Worm (Caenorhabditis elegans): ENCODE data around the gene ceh-22.

The ceh-22 gene

DNA sequence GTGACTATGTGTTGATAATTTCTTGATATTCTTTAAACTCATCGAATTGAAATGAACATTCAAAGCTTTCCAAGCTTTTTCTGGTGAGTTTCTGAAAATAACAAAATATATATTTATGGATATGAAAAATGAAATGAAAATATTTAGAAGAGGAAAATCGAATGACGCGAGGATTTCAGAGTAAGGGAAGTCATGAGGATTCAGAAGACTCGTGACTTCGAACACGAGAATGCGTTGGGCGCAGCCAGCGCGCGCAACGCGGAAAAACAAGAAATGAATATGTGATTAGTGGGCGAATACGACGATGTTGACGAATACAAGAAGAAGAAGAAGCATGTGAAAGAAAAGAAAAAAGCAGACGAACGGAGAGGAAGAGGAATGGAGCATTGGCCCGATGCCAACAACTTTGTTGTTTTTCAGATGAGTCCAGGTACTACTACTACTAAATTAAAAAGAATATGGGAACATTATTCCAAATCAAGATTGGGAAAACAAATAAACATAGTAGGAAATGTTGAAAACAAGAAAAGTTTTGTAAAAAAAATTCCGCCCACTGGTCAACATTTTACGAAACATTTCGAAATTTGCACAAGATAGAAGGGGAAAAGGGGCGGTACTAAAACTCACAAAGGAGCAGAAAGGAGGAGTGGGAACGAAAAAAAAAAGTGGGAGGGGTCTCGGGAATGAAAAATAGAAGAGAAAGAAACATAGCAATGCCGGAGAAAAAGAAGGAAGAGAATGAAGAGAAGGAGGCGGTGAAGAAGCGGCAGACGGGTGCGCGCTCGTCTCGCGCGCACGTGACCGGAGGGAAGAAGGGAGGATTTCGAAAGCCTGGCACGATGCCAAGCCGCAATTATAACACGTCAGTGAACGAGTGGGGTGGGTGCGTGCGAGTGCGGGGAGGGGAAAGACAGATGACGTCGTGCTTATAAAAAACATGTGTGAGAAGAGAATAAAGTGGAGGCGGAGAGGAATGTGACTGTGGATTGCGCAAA lies 43.7 kb downstream of the ceh-22 start (continued):
- TF ChIP-seq ces-1 (GFP tag; optimal IDR thresholded peaks at IDR 0.05) = no peak
- peak; percentile 44 for TF ChIP-seq fos-1 (tag; optimal IDR thresholded peaks at IDR 0.05)
- peak; percentile 92 for TF ChIP-seq skn-1 (tag; optimal IDR thresholded peaks at IDR 0.05)
- TF ChIP-seq zag-1 (tag; optimal IDR thresholded peaks at IDR 0.05) = no peak
- TF ChIP-seq unc-86 (tag; optimal IDR thresholded peaks at IDR 0.05) = peak; percentile 91
- TF ChIP-seq sup-37 (GFP tag; optimal IDR thresholded peaks at IDR 0.05) = peak; percentile 82
- peak; percentile 88 for TF ChIP-seq snu-23 (GFP tag; optimal IDR thresholded peaks at IDR 0.05)
- TF ChIP-seq unc-62 (GFP tag; optimal IDR thresholded peaks at IDR 0.05) = peak; percentile 30
- peak; percentile 70 to 72 for TF ChIP-seq efl-1 (optimal IDR thresholded peaks at IDR 0.05)
- TF ChIP-seq efl-1 (GFP tag; optimal IDR thresholded peaks at IDR 0.05 in 1 of 2) = peak; percentile 34 to 93
- TF ChIP-seq mep-1 (tag; optimal IDR thresholded peaks at IDR 0.05) = peak; percentile 83
- TF ChIP-seq nhr-237 (tag; optimal IDR thresholded peaks at IDR 0.05) = peak; percentile 67
- TF ChIP-seq pag-3 (tag; optimal IDR thresholded peaks at IDR 0.05; ENCODE audit: borderline replicate concordance, insufficient read depth) = peak; percentile 88
- peak; percentile 90 for TF ChIP-seq swsn-7 (tag; optimal IDR thresholded peaks at IDR 0.05)
- no peak for TF ChIP-seq nhr-84 (tag; optimal IDR thresholded peaks at IDR 0.05)
- no peak for TF ChIP-seq C04F5.9 (tag; optimal IDR thresholded peaks at IDR 0.05)
- no peak for TF ChIP-seq nhr-12 (tag; optimal IDR thresholded peaks at IDR 0.05)
- peak; percentile 84 for TF ChIP-seq lin-39 (tag; optimal IDR thresholded peaks at IDR 0.05)
- TF ChIP-seq efl-3 (GFP tag; optimal IDR thresholded peaks at IDR 0.05) = peak; percentile 1
- TF ChIP-seq F16B12.6 (tag; optimal IDR thresholded peaks at IDR 0.05) = peak; percentile 21
- peak; percentile 2 for TF ChIP-seq lin-15B (tag; optimal IDR thresholded peaks at IDR 0.05)
- peak; percentile 95 for TF ChIP-seq pax-3 (tag; optimal IDR thresholded peaks at IDR 0.05)
- peak; percentile 92 for TF ChIP-seq lin-13 (GFP tag; optimal IDR thresholded peaks at IDR 0.05)
- peak; percentile 89 for TF ChIP-seq zip-4 (GFP tag; optimal IDR thresholded peaks at IDR 0.05)
- TF ChIP-seq ama-1 (optimal IDR thresholded peaks at IDR 0.05) = peak; percentile 55
- TF ChIP-seq grh-1 (GFP tag; IDR thresholded peaks at IDR 0.05) = peak; percentile 93
- peak; percentile 94 for TF ChIP-seq nhr-47 (tag; optimal IDR thresholded peaks at IDR 0.05)
- peak; percentile 93 for TF ChIP-seq ceh-8 (GFP tag; optimal IDR thresholded peaks at IDR 0.05)
- no peak for TF ChIP-seq nhr-28 (tag; optimal IDR thresholded peaks at IDR 0.05)
- TF ChIP-seq egl-27 (tag; optimal IDR thresholded peaks at IDR 0.05) = peak; percentile 60 to 78
- TF ChIP-seq blmp-1 (tag; optimal IDR thresholded peaks at IDR 0.05) = peak; percentile 86
- peak; percentile 92 for TF ChIP-seq ceh-88 (GFP tag; IDR thresholded peaks at IDR 0.05)
- TF ChIP-seq pqm-1 (tag; optimal IDR thresholded peaks at IDR 0.05) = no peak
- peak; percentile 92 for TF ChIP-seq unc-130 (tag; optimal IDR thresholded peaks at IDR 0.05)
- peak; percentile 97 for TF ChIP-seq xbp-1 (tag; optimal IDR thresholded peaks at IDR 0.05)
- TF ChIP-seq lin-35 (GFP tag; optimal IDR thresholded peaks at IDR 0.05) = peak; percentile 71 to 73
- peak; percentile 82 for TF ChIP-seq aha-1 (tag; optimal IDR thresholded peaks at IDR 0.05)
- peak; percentile 48; the same call in 1 of the 2 replicates for TF ChIP-seq unc-98 (GFP tag; IDR thresholded peaks at IDR 0.05)
- peak; percentile 83 for TF ChIP-seq isw-1 (GFP tag; IDR thresholded peaks at IDR 0.05)
- no peak for TF ChIP-seq sptf-1 (tag; optimal IDR thresholded peaks at IDR 0.05)
- TF ChIP-seq fkh-8 (tag; optimal IDR thresholded peaks at IDR 0.05) = peak; percentile 99
